Fruit fly (Drosophila melanogaster) whole organism, wandering third instar larva: Measurements from ENCODE around the gene Cpr67Fa1.

ENCODE experiments used
- Dif ChIP-seq: fragments of 200-275, 200-300 bp; sonication (Bioruptor generic); optimal IDR thresholded peaks from 2 replicates; lab custom pipeline; 2018; ENCODE audit warnings: missing biosample characterization, missing genetic modification characterization; ENCODE audit not compliant: partially characterized antibody
- OdsH ChIP-seq: fragments of 200-800 bp; sonication (Bioruptor generic); optimal IDR thresholded peaks from 2 replicates; lab custom pipeline; 2016; ENCODE audit warnings: missing biosample characterization, mild to moderate bottlenecking, missing genetic modification characterization
- ey ChIP-seq: fragments of 200-800 bp; sonication (Bioruptor generic); optimal IDR thresholded peaks from 2 replicates; lab custom pipeline; 2016; ENCODE audit warnings: missing biosample characterization, missing genetic modification characterization
- foxo ChIP-seq, 2 experiments: fragments of 200-800 bp; sonication (Bioruptor generic); optimal IDR thresholded peaks; 2 replicates in 1 of 2; 3 replicates in 1 of 2; lab custom pipeline; 2016 to 2017; ENCODE audit warnings: missing biosample characterization in 2 of 2, missing genetic modification characterization in 2 of 2
- jim ChIP-seq: fragments of 175-275, 200-325 bp; sonication (Bioruptor generic); optimal IDR thresholded peaks from 2 replicates; lab custom pipeline; 2016; ENCODE audit warnings: missing biosample characterization, mild to moderate bottlenecking, missing genetic modification characterization
- pan ChIP-seq: fragments of >200 bp; optimal IDR thresholded peaks from 2 replicates; lab custom pipeline; 2017
- usp ChIP-seq: fragments of >200 bp; optimal IDR thresholded peaks from 2 replicates; lab custom pipeline; 2017; ENCODE audit warnings: missing biosample characterization, missing genetic modification characterization
- woc ChIP-seq: sonication (Bioruptor generic); optimal IDR thresholded peaks from 2 replicates; lab custom pipeline; 2016; ENCODE audit warnings: missing biosample characterization, mild to moderate bottlenecking, missing genetic modification characterization

dm6 chr3L:10867380-10867648 is 22.5 kb upstream of the Cpr67Fa1 start:
- no peak for TF ChIP-seq OdsH (GFP tag; lab: Kevin White, UChicago)
- no peak for TF ChIP-seq jim (GFP tag; lab: Kevin White, UChicago)
- TF ChIP-seq woc (GFP tag; lab: Kevin White, UChicago) = no peak
- TF ChIP-seq Dif (GFP tag; lab: Kevin White, UChicago) = no peak
- TF ChIP-seq pan (lab: Kevin White, UChicago) = no peak
- no peak for TF ChIP-seq usp (GFP tag; lab: Kevin White, UChicago)
- TF ChIP-seq foxo (GFP tag; optimal IDR thresholded peaks at IDR 0.05; lab: Kevin White, UChicago) = no peak
- no peak for TF ChIP-seq ey (GFP tag; lab: Kevin White, UChicago)
